Worm (Caenorhabditis elegans) whole organism, L4/young adult: ENCODE results near the gene kmo-1.

Source experiments
- W03F9.2 ChIP-seq: fragments of 150-350 bp; optimal IDR thresholded peaks from 2 replicates; lab custom pipeline; 2014; ENCODE audit warnings: missing biosample characterization, missing genetic modification characterization
- dao-5 ChIP-seq: sonication (generic microtip); optimal IDR thresholded peaks from 2 replicates; lab custom pipeline; 2016; ENCODE audit warnings: missing genotype, missing genetic modification characterization, moderate library complexity, missing compliant biosample characterization
- him-1 ChIP-seq: sonication (generic microtip); optimal IDR thresholded peaks from 2 replicates; lab custom pipeline; 2016; ENCODE audit warnings: missing genotype, missing genetic modification reagents, missing genetic modification characterization, missing compliant biosample characterization

DNA sequence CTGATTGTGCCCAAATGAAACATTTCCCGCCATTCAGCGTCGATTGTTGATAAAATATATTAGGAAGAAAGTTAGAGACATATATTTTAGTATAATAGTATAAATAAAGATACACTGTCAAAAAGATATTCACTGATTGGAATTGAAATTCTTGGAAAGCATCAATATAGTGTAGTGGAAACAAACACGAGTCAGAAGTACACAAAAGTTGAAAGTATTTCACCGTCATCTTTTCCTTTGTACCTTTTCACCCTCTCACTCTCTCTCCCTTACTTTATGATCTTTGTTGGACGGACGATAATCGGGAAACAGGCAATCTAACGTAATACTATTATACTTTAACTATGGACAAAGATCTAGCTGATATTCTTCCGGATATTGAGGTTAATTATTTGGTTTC is 23.7 kb upstream of the kmo-1 start, which contains the start of gene nhr-208:
- no peak for TF ChIP-seq him-1 (tag; lab: Kevin White, UChicago)
- TF ChIP-seq dao-5: no peak
- TF ChIP-seq W03F9.2 (tag; lab: Kevin White, UChicago): no peak
